Worm (Caenorhabditis elegans) whole organism, young adult: Measurements from ENCODE around the gene nhr-170.

ENCODE experiments used
- F22D6.2 ChIP-seq: sonication (generic microtip); optimal IDR thresholded peaks from 2 replicates; lab custom pipeline; 2016; ENCODE audit warnings: mild to moderate bottlenecking, missing genetic modification characterization, missing compliant biosample characterization
- ccch-3 ChIP-seq: fragments of 200-800 bp; sonication (Bioruptor generic); optimal IDR thresholded peaks from 2 replicates; lab custom pipeline; 2018; ENCODE audit warnings: mild to moderate bottlenecking, missing genetic modification characterization, missing compliant biosample characterization
- cebp-1 ChIP-seq, 2 experiments: fragments of 200-800 bp in 1 of 2; sonication (Bioruptor generic) in 1 of 2; sonication (generic microtip) in 1 of 2; IDR thresholded peaks in 1 of 2; optimal IDR thresholded peaks in 1 of 2; 2 replicates each; pipeline versions ENCODE4 v1.3.6 to Lab custom; 2017 to 2022; ENCODE audit warnings: missing compliant biosample characterization in 2 of 2, missing genetic modification characterization in 2 of 2, mild to moderate bottlenecking in 1 of 2, missing genetic modification reagents in 1 of 2, moderate library complexity in 1 of 2
- efl-1 ChIP-seq: fragments of 150-350 bp; optimal IDR thresholded peaks from 2 replicates; lab custom pipeline; 2014; ENCODE audit warnings: missing biosample characterization, missing genetic modification reagents, missing genetic modification characterization
- nfyb-1 ChIP-seq: fragments of 200-800 bp; sonication (Bioruptor generic); IDR thresholded peaks from 2 replicates; pipeline ENCODE4 v1.3.6; 2022; ENCODE audit warnings: missing genetic modification reagents, missing genetic modification characterization, missing compliant biosample characterization
- unc-62 ChIP-seq: fragments of 150-350 bp; optimal IDR thresholded peaks from 2 replicates; lab custom pipeline; 2014; ENCODE audit warnings: missing biosample characterization, missing genetic modification reagents, missing genetic modification characterization

DNA sequence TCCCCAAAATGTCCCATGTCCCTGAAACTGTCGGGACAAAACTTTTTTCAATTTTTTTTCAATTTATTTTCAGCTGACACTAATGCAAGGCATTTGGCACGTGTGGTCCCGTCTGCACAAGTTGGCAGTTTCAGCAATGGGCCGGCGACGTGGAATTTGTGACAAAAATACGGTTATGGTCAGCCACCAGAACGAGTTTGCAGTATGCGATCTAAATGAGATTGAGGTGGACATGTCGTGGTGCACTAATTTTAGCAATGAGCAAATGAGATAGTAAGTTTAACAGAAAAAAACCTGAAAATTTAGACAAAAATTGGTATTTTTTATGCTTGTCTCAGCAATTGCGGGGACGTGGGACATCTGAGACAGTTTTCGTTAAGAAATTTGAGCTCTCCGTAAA lies 41.8 kb upstream of the nhr-170 start:
- no peak for TF ChIP-seq unc-62 (GFP tag; lab: Kevin White, UChicago)
- no peak for TF ChIP-seq nfyb-1 (GFP tag; lab: Robert Waterston, UW)
- TF ChIP-seq F22D6.2 (tag; lab: Kevin White, UChicago), result no peak
- no peak for TF ChIP-seq efl-1
- no peak for TF ChIP-seq cebp-1 (GFP tag; IDR thresholded peaks at IDR 0.05; lab: Robert Waterston, UW)
- no peak for TF ChIP-seq cebp-1 (tag; optimal IDR thresholded peaks at IDR 0.05; lab: Kevin White, UChicago)
- TF ChIP-seq ccch-3 (GFP tag; lab: Kevin White, UChicago), result no peak
